Worm (Caenorhabditis elegans) whole organism, mixed stage, embryonic: Measurements from ENCODE around the gene F01D4.5.

Experiments
- M03D4.4 ChIP-seq: sonication (generic microtip); optimal IDR thresholded peaks from 2 replicates; lab custom pipeline; 2017; ENCODE audit warnings: mild to moderate bottlenecking, missing genetic modification characterization, missing compliant biosample characterization
- bed-3 ChIP-seq: fragments of 200-800 bp; sonication (Bioruptor generic); optimal IDR thresholded peaks from 3 replicates; lab custom pipeline; 2018; ENCODE audit warnings: mild to moderate bottlenecking, missing genetic modification characterization, moderate library complexity, missing compliant biosample characterization
- ceh-83 ChIP-seq: fragments of 200-800 bp; sonication (Bioruptor generic); optimal IDR thresholded peaks from 2 replicates; lab custom pipeline; 2018; ENCODE audit warnings: mild to moderate bottlenecking, missing genetic modification characterization, missing compliant biosample characterization
- ces-1 ChIP-seq: fragments of 150-350 bp; optimal IDR thresholded peaks from 2 replicates; lab custom pipeline; 2014; ENCODE audit warnings: missing biosample characterization, missing genetic modification reagents, missing genetic modification characterization
- elt-1 ChIP-seq: sonication (generic microtip); optimal IDR thresholded peaks from 2 replicates; lab custom pipeline; 2017; ENCODE audit warnings: missing genetic modification characterization, mild to moderate bottlenecking, missing compliant biosample characterization, antibody characterized with exemption, moderate library complexity, borderline replicate concordance; ENCODE audit not compliant: insufficient read depth
- elt-3 ChIP-seq: fragments of 150-350 bp; optimal IDR thresholded peaks from 2 replicates; lab custom pipeline; 2014; ENCODE audit warnings: missing biosample characterization, missing genetic modification characterization
- flh-1 ChIP-seq: fragments of 200-800 bp; sonication (Bioruptor generic); optimal IDR thresholded peaks from 2 replicates; lab custom pipeline; 2018; ENCODE audit warnings: mild to moderate bottlenecking, missing genetic modification characterization, moderate library complexity, missing compliant biosample characterization
- ham-2 ChIP-seq: fragments of 200-800 bp; sonication (Bioruptor generic); optimal IDR thresholded peaks from 2 replicates; lab custom pipeline; 2018; ENCODE audit warnings: mild to moderate bottlenecking, missing genetic modification characterization, missing compliant biosample characterization
- hlh-1 ChIP-seq: fragments of 150-350 bp; optimal IDR thresholded peaks from 2 replicates; lab custom pipeline; 2014; ENCODE audit warnings: missing biosample characterization, missing genetic modification reagents, missing genetic modification characterization
- lin-13 ChIP-seq: fragments of 150-350 bp; optimal IDR thresholded peaks from 2 replicates; lab custom pipeline; 2014; ENCODE audit warnings: missing biosample characterization, missing genetic modification characterization
- lin-32 ChIP-seq: fragments of 200-800 bp; sonication (Bioruptor generic); optimal IDR thresholded peaks from 2 replicates; lab custom pipeline; 2018; ENCODE audit warnings: mild to moderate bottlenecking, missing genetic modification characterization, missing compliant biosample characterization
- mab-5 ChIP-seq: fragments of 150-350 bp; optimal IDR thresholded peaks from 2 replicates; lab custom pipeline; 2014; ENCODE audit warnings: missing biosample characterization, missing genetic modification characterization
- nhr-12 ChIP-seq: fragments of 150-350 bp; optimal IDR thresholded peaks from 2 replicates; lab custom pipeline; 2014; ENCODE audit warnings: missing biosample characterization, missing genetic modification characterization
- nhr-2 ChIP-seq: fragments of 150-350 bp; optimal IDR thresholded peaks from 2 replicates; lab custom pipeline; 2014; ENCODE audit warnings: missing biosample characterization, missing genetic modification characterization
- nhr-237 ChIP-seq: fragments of 150-350 bp; optimal IDR thresholded peaks from 2 replicates; lab custom pipeline; 2014; ENCODE audit warnings: missing biosample characterization, missing genetic modification characterization
- nhr-76 ChIP-seq: sonication (generic microtip); optimal IDR thresholded peaks from 2 replicates; lab custom pipeline; 2017; ENCODE audit warnings: missing biosample characterization, missing genetic modification characterization
- snpc-4 ChIP-seq: fragments of 150-350 bp; optimal IDR thresholded peaks from 2 replicates; lab custom pipeline; 2014; ENCODE audit warnings: missing biosample characterization, missing genetic modification characterization
- tbx-8 ChIP-seq: fragments of 200-800 bp; sonication (Bioruptor generic); optimal IDR thresholded peaks from 2 replicates; lab custom pipeline; 2018; ENCODE audit warnings: mild to moderate bottlenecking, missing genetic modification characterization, moderate library complexity, missing compliant biosample characterization
- unc-120 ChIP-seq: sonication (generic microtip); optimal IDR thresholded peaks from 2 replicates; lab custom pipeline; 2017; ENCODE audit warnings: missing genetic modification characterization, missing compliant biosample characterization; ENCODE audit not compliant: poor library complexity, severe bottlenecking
- unc-39 ChIP-seq: fragments of 150-350 bp; optimal IDR thresholded peaks from 2 replicates; lab custom pipeline; 2014; ENCODE audit warnings: missing biosample characterization, missing genetic modification characterization
- unc-62 ChIP-seq: fragments of 150-350 bp; optimal IDR thresholded peaks from 2 replicates; lab custom pipeline; 2014; ENCODE audit warnings: missing biosample characterization, missing genetic modification reagents, missing genetic modification characterization
- zip-8 ChIP-seq: fragments of 150-350 bp; optimal IDR thresholded peaks from 2 replicates; lab custom pipeline; 2014; ENCODE audit warnings: missing biosample characterization, missing genetic modification characterization
- ztf-11 ChIP-seq: fragments of 150-350 bp; optimal IDR thresholded peaks from 2 replicates; lab custom pipeline; 2014; ENCODE audit warnings: missing biosample characterization, missing genetic modification characterization

Gene F01D4.5

ce11 chrIV:10518652-10519051 is 35.2 kb upstream of the F01D4.5 start:
- TF ChIP-seq nhr-12 (tag; lab: Kevin White, UChicago) (no peak), nhr-76 (no peak), nhr-237 (no peak), flh-1 (GFP tag; lab: Kevin White, UChicago) (no peak), mab-5 (tag; lab: Kevin White, UChicago) (no peak), tbx-8 (GFP tag; lab: Kevin White, UChicago) (no peak), nhr-2 (tag; lab: Kevin White, UChicago) (no peak), snpc-4 (tag; lab: Kevin White, UChicago) (no peak), lin-13 (tag; lab: Kevin White, UChicago) (no peak), ceh-83 (GFP tag; lab: Kevin White, UChicago) (no peak)
- TF ChIP-seq, all 35 proteins: peak for 0

- no peak for TF ChIP-seq bed-3 (GFP tag; lab: Kevin White, UChicago)
- no peak for TF ChIP-seq snpc-4 (tag; lab: Kevin White, UChicago)
- no peak for TF ChIP-seq ham-2 (GFP tag; lab: Kevin White, UChicago)
- no peak for TF ChIP-seq lin-13 (tag; lab: Kevin White, UChicago)
- no peak for TF ChIP-seq ceh-83 (GFP tag; lab: Kevin White, UChicago)
Observed at ce11 chrIV:10515128-10515527, 31.7 kb upstream of the F01D4.5 start, which contains the start of gene C02F4.4. Gene C02F4.4, minus strand, starts transcription at chrIV:10515228.

ce11 chrIV:10513266-10513665 is 29.8 kb upstream of the F01D4.5 start:
- TF ChIP-seq elt-1 (tag; lab: Kevin White, UChicago) (no peak), lin-13 (tag; lab: Kevin White, UChicago) (no peak), ceh-83 (GFP tag; lab: Kevin White, UChicago) (no peak)

- no peak for TF ChIP-seq elt-1 (tag; lab: Kevin White, UChicago)
- TF ChIP-seq unc-62: peak; percentile 73
Observed at ce11 chrIV:10512752-10513151, 29.3 kb upstream of the F01D4.5 start.

- no peak for TF ChIP-seq ces-1 (GFP tag; lab: Kevin White, UChicago)
- TF ChIP-seq unc-120 (tag; lab: Kevin White, UChicago): no peak
- no peak for TF ChIP-seq elt-3
- no peak for TF ChIP-seq unc-39 (tag; lab: Kevin White, UChicago)
- TF ChIP-seq ztf-11 (tag; lab: Kevin White, UChicago): no peak
- TF ChIP-seq M03D4.4 (tag; lab: Kevin White, UChicago): no peak
- TF ChIP-seq lin-32 (GFP tag; lab: Kevin White, UChicago): no peak
- TF ChIP-seq zip-8 (tag; lab: Kevin White, UChicago): peak; percentile 70
- TF ChIP-seq, all 35 proteins: peak for 1
Observed at ce11 chrIV:10511432-10511831, 28.0 kb upstream of the F01D4.5 start.

- TF ChIP-seq hlh-1 (tag; lab: Kevin White, UChicago) (no peak), unc-39 (tag; lab: Kevin White, UChicago) (no peak), ces-1 (GFP tag; lab: Kevin White, UChicago) (peak; percentile 68)
- TF ChIP-seq, all 35 proteins: peak for 1
Observed at ce11 chrIV:10507586-10507985, 24.1 kb upstream of the F01D4.5 start.

- TF ChIP-seq hlh-1 (tag; lab: Kevin White, UChicago): no peak
- TF ChIP-seq ces-1 (GFP tag; lab: Kevin White, UChicago): peak; percentile 55
Observed at ce11 chrIV:10506016-10506415, 22.6 kb upstream of the F01D4.5 start.

- TF ChIP-seq elt-1 (tag; lab: Kevin White, UChicago) (no peak), nhr-2 (tag; lab: Kevin White, UChicago) (no peak), unc-62 (peak; percentile 4), unc-120 (tag; lab: Kevin White, UChicago) (peak; percentile 0), ces-1 (GFP tag; lab: Kevin White, UChicago) (peak; percentile 70)
Observed at ce11 chrIV:10505016-10505415, 21.6 kb upstream of the F01D4.5 start.
